Fruit fly (Drosophila melanogaster): Measurements from ENCODE around the gene CG11000.

DNA sequence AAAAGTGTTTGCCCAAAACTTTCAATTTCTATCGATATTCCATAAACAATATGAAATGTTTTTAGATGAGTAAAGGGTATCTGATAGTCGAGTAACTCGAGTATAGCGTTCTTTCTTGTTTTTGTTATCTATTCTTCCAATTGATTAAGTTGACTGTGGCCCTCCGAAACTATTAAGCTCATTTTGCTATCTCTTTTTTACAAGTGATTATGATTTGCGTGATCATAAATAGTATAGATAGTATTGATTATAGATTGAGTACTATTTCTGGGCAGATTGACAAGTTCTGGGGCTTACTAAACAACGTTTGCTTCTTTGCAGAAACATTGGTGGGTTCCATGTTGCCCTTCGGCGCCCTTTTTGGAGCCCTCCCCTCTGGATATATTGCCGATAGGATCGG, 34.4 kb downstream of the CG11000 start:
- TF ChIP-seq tj (GFP tag; optimal IDR thresholded peaks at IDR 0.05) (no peak), CG1620 (GFP tag; optimal IDR thresholded peaks at IDR 0.05) (no peak), toe (GFP tag; optimal IDR thresholded peaks at IDR 0.05) (no peak), ovo (GFP tag; optimal IDR thresholded peaks at IDR 0.05) (no peak), kay (GFP tag; ENCODE audit: borderline replicate concordance) (no peak)

All from whole organism, adult.